Worm (Caenorhabditis elegans): Measurements from ENCODE around the gene C07A9.12.

Gene C07A9.12

ce11 chrIII:9765465-9765900, 38.1 kb upstream of the C07A9.12 start (continued):
- TF ChIP-seq pqm-1 (tag; optimal IDR thresholded peaks at IDR 0.05), result no peak
- TF ChIP-seq unc-62 (GFP tag; optimal IDR thresholded peaks at IDR 0.05), result peak; percentile 74
- TF ChIP-seq nhr-84 (tag; optimal IDR thresholded peaks at IDR 0.05), result no peak
- peak; percentile 99 for TF ChIP-seq nhr-20 (tag; optimal IDR thresholded peaks at IDR 0.05)
- TF ChIP-seq xbp-1 (tag; optimal IDR thresholded peaks at IDR 0.05), result peak; percentile 97
- TF ChIP-seq nhr-90 (tag; optimal IDR thresholded peaks at IDR 0.05; ENCODE audit: poor library complexity), result peak; percentile 98
- TF ChIP-seq C16A3.4 (tag; optimal IDR thresholded peaks at IDR 0.05), result peak; percentile 98
- peak; percentile 89 for TF ChIP-seq lir-3 (tag; optimal IDR thresholded peaks at IDR 0.05; ENCODE audit: poor library complexity)
- TF ChIP-seq fkh-4 (tag; optimal IDR thresholded peaks at IDR 0.05; ENCODE audit: borderline replicate concordance), result peak; percentile 70
- TF ChIP-seq vab-15 (tag; optimal IDR thresholded peaks at IDR 0.05), result peak; percentile 86
- TF ChIP-seq ceh-88 (GFP tag; IDR thresholded peaks at IDR 0.05), result peak; percentile 97
- TF ChIP-seq Y116A8C.19 (tag; optimal IDR thresholded peaks at IDR 0.05; ENCODE audit: borderline replicate concordance), result no peak
- TF ChIP-seq egl-27 (tag; optimal IDR thresholded peaks at IDR 0.05), result peak in 1 of 2 experiments; percentile 24
- peak in 5 of 6 experiments; percentile 38 to 93 (median 75) for TF ChIP-seq elt-3 (tag; optimal IDR thresholded peaks at IDR 0.05)
- TF ChIP-seq nhr-11 (tag; optimal IDR thresholded peaks at IDR 0.05), result peak; percentile 89
- TF ChIP-seq fos-1 (tag; optimal IDR thresholded peaks at IDR 0.05), result peak; percentile 89
- TF ChIP-seq tlp-1 (tag; optimal IDR thresholded peaks at IDR 0.05), result no peak
- peak; percentile 98 for TF ChIP-seq ama-1 (optimal IDR thresholded peaks at IDR 0.05)
- TF ChIP-seq swsn-7 (tag; optimal IDR thresholded peaks at IDR 0.05), result peak; percentile 99
- no peak for TF ChIP-seq nhr-76 (tag; optimal IDR thresholded peaks at IDR 0.05)
- TF ChIP-seq zip-4 (GFP tag; optimal IDR thresholded peaks at IDR 0.05), result peak; percentile 95
- TF ChIP-seq aly-2 (tag; optimal IDR thresholded peaks at IDR 0.05), result peak; percentile 96
- TF ChIP-seq mdl-1 (tag; optimal IDR thresholded peaks at IDR 0.05), result peak; percentile 77 to 99
- TF ChIP-seq tbx-2 (tag; optimal IDR thresholded peaks at IDR 0.05), result peak; percentile 99
- peak; percentile 92 for TF ChIP-seq sox-4 (tag; optimal IDR thresholded peaks at IDR 0.05)
- TF ChIP-seq blmp-1 (tag; optimal IDR thresholded peaks at IDR 0.05), result no peak
- peak; percentile 87 for TF ChIP-seq efl-3 (GFP tag; optimal IDR thresholded peaks at IDR 0.05)
- TF ChIP-seq pag-3 (tag; optimal IDR thresholded peaks at IDR 0.05; ENCODE audit: borderline replicate concordance, insufficient read depth), result no peak
- peak; percentile 96 for TF ChIP-seq irx-1 (tag; optimal IDR thresholded peaks at IDR 0.05)
- TF ChIP-seq C34B4.2 (tag; optimal IDR thresholded peaks at IDR 0.05), result peak; percentile 43
- TF ChIP-seq ceh-8 (GFP tag; optimal IDR thresholded peaks at IDR 0.05), result peak; percentile 96
- TF ChIP-seq jun-1 (tag; optimal IDR thresholded peaks at IDR 0.05), result peak; percentile 98
- peak; percentile 94 for TF ChIP-seq C04F5.9 (tag; optimal IDR thresholded peaks at IDR 0.05)
- peak; percentile 90 to 92 for TF ChIP-seq lin-35 (GFP tag; optimal IDR thresholded peaks at IDR 0.05)
- peak; percentile 95 for TF ChIP-seq mab-9 (GFP tag; IDR thresholded peaks at IDR 0.05)
- TF ChIP-seq fkh-8 (tag; optimal IDR thresholded peaks at IDR 0.05), result peak; percentile 99
- no peak for TF ChIP-seq unc-30 (tag; optimal IDR thresholded peaks at IDR 0.05)
- peak; percentile 60; the same call in 1 of the 2 replicates for TF ChIP-seq unc-98 (GFP tag; IDR thresholded peaks at IDR 0.05)
- no peak for TF ChIP-seq ets-5 (GFP tag; IDR thresholded peaks at IDR 0.05)
- TF ChIP-seq ztf-11 (tag; optimal IDR thresholded peaks at IDR 0.05), result peak; percentile 36 to 97
- TF ChIP-seq mef-2 (tag; optimal IDR thresholded peaks at IDR 0.05), result peak; percentile 86
- TF ChIP-seq snpc-4 (tag; optimal IDR thresholded peaks at IDR 0.05), result peak; percentile 84
- peak; percentile 98 for TF ChIP-seq dsc-1 (tag; optimal IDR thresholded peaks at IDR 0.05)
- TF ChIP-seq hpl-2 (GFP tag; optimal IDR thresholded peaks at IDR 0.05), result peak; percentile 89
- TF ChIP-seq snu-23 (GFP tag; optimal IDR thresholded peaks at IDR 0.05), result peak; percentile 99
- TF ChIP-seq pax-3 (tag; optimal IDR thresholded peaks at IDR 0.05), result peak; percentile 98
- peak; percentile 98 for TF ChIP-seq nhr-19 (GFP tag; conservative IDR thresholded peaks at IDR 0.05)
- peak; percentile 98 for TF ChIP-seq rnt-1 (tag; optimal IDR thresholded peaks at IDR 0.05)
- TF ChIP-seq efl-1 (optimal IDR thresholded peaks at IDR 0.05), result peak; percentile 92 to 96
- peak; percentile 81 to 99 for TF ChIP-seq efl-1 (GFP tag; optimal IDR thresholded peaks at IDR 0.05 in 1 of 2)
- no peak for TF ChIP-seq alr-1 (tag; optimal IDR thresholded peaks at IDR 0.05; ENCODE audit: borderline replicate concordance)
- peak; percentile 95 for TF ChIP-seq elt-2 (tag; optimal IDR thresholded peaks at IDR 0.05)
- TF ChIP-seq mep-1 (tag; optimal IDR thresholded peaks at IDR 0.05), result peak; percentile 98
